Fruit fly (Drosophila melanogaster) whole organism, embryonic: ENCODE results near the gene Snx6.
A peak's percentile ranks its signal among the peaks of the same experiment; 100 is the strongest.

Experiments used
- Awh ChIP-seq: fragments of 200-800 bp; sonication (Bioruptor generic); IDR thresholded peaks from 2 replicates; pipeline ENCODE4, ENCODE4 v1.3.6; 2022; ENCODE audit warnings: missing biosample characterization, missing genetic modification characterization
- B-H1 ChIP-seq: fragments of 200-800 bp; sonication (Bioruptor generic); IDR thresholded peaks from 3 replicates; pipeline ENCODE4 v1.3.6; 2022; ENCODE audit warnings: missing biosample characterization, missing genetic modification characterization
- BtbVII ChIP-seq: fragments of 200-800 bp; sonication (Bioruptor generic); optimal IDR thresholded peaks from 3 replicates; lab custom pipeline; 2017; ENCODE audit warnings: missing biosample characterization, mild to moderate bottlenecking, missing genetic modification characterization
- CG10543 ChIP-seq: fragments of 200-800 bp; sonication (Bioruptor generic); optimal IDR thresholded peaks from 3 replicates; lab custom pipeline; 2017; ENCODE audit warnings: missing biosample characterization, mild to moderate bottlenecking, missing genetic modification characterization, moderate library complexity
- CG12769 ChIP-seq: fragments of 200-800 bp; sonication (Bioruptor generic); optimal IDR thresholded peaks from 2 replicates; lab custom pipeline; 2019; ENCODE audit warnings: missing biosample characterization, mild to moderate bottlenecking, missing genetic modification characterization, moderate library complexity
- CG13775 ChIP-seq: fragments of 200-800 bp; sonication (Bioruptor generic); optimal IDR thresholded peaks from 3 replicates; lab custom pipeline; 2017; ENCODE audit warnings: missing biosample characterization, mild to moderate bottlenecking, missing genetic modification characterization
- CG13894 ChIP-seq: fragments of 200-800 bp; sonication (Bioruptor generic); optimal IDR thresholded peaks from 3 replicates; lab custom pipeline; 2018; ENCODE audit warnings: missing biosample characterization, mild to moderate bottlenecking, missing genetic modification characterization, moderate library complexity
- CG14860 ChIP-seq: fragments of 200-800 bp; sonication (Bioruptor generic); IDR thresholded peaks from 3 replicates; pipeline ENCODE4 v1.3.6; 2022; ENCODE audit warnings: missing biosample characterization, missing genetic modification characterization; ENCODE audit not compliant: partially characterized antibody
- CG15696 ChIP-seq: fragments of 200-800 bp; sonication (Bioruptor generic); optimal IDR thresholded peaks from 2 replicates; lab custom pipeline; 2019; ENCODE audit warnings: missing biosample characterization, mild to moderate bottlenecking, missing genetic modification characterization, moderate library complexity
- CG16863 ChIP-seq: fragments of 200-800 bp; sonication (Bioruptor generic); optimal IDR thresholded peaks from 3 replicates; lab custom pipeline; 2016; ENCODE audit warnings: missing biosample characterization, missing genetic modification characterization
- CG18764 ChIP-seq: fragments of 200-800 bp; sonication (Bioruptor generic); optimal IDR thresholded peaks from 3 replicates; lab custom pipeline; 2016; ENCODE audit warnings: missing biosample characterization, missing genetic modification characterization
- CG2120 ChIP-seq: fragments of 200-800 bp; sonication (Bioruptor generic); optimal IDR thresholded peaks from 3 replicates; lab custom pipeline; 2016; ENCODE audit warnings: missing biosample characterization, missing genetic modification characterization
- CG2199 ChIP-seq: fragments of 200-800 bp; sonication (Bioruptor generic); IDR thresholded peaks from 3 replicates; pipeline ENCODE4 v1.3.6; 2022; ENCODE audit warnings: missing biosample characterization, missing genetic modification characterization
- CG34422 ChIP-seq: fragments of 200-800 bp; sonication (Bioruptor generic); IDR thresholded peaks from 3 replicates; pipeline ENCODE4 v1.3.6; 2022; ENCODE audit warnings: missing biosample characterization, missing genetic modification characterization
- CG3847 ChIP-seq: fragments of 200-800 bp; sonication (Bioruptor generic); IDR thresholded peaks from 2 replicates; pipeline ENCODE4 v1.3.6; 2022; ENCODE audit warnings: missing biosample characterization, missing genetic modification characterization
- CG4282 ChIP-seq: fragments of 200-800 bp; sonication (Bioruptor generic); optimal IDR thresholded peaks from 2 replicates; lab custom pipeline; 2016; ENCODE audit warnings: missing biosample characterization, missing genetic modification characterization
- CG4404 ChIP-seq: fragments of 200-800 bp; sonication (Bioruptor generic); IDR thresholded peaks from 2 replicates; pipeline ENCODE4 v1.3.6; 2022; ENCODE audit warnings: missing biosample characterization, missing genetic modification characterization
- CG4424 ChIP-seq: fragments of 200-800 bp; sonication (Bioruptor generic); optimal IDR thresholded peaks from 3 replicates; lab custom pipeline; 2016; ENCODE audit warnings: missing biosample characterization, missing genetic modification characterization
- CG6254 ChIP-seq: fragments of 200-800 bp; sonication (Bioruptor generic); optimal IDR thresholded peaks from 3 replicates; lab custom pipeline; 2017; ENCODE audit warnings: mild to moderate bottlenecking, missing biosample characterization, missing genetic modification reagents, missing genetic modification characterization
- CG6765 ChIP-seq: fragments of 200-800 bp; sonication (Bioruptor generic); optimal IDR thresholded peaks from 3 replicates; lab custom pipeline; 2017; ENCODE audit warnings: missing biosample characterization, mild to moderate bottlenecking, missing genetic modification characterization
- CG7987 ChIP-seq: fragments of 200-800 bp; sonication (Bioruptor generic); optimal IDR thresholded peaks from 2 replicates; lab custom pipeline; 2018; ENCODE audit warnings: missing biosample characterization, mild to moderate bottlenecking, missing genetic modification characterization, moderate library complexity
- CG8089 ChIP-seq: fragments of 200-800 bp; sonication (Bioruptor generic); optimal IDR thresholded peaks from 3 replicates; lab custom pipeline; 2016; ENCODE audit warnings: missing biosample characterization, missing genetic modification characterization
- CoRest ChIP-seq: fragments of 200-800 bp; sonication (Bioruptor generic); optimal IDR thresholded peaks from 3 replicates; lab custom pipeline; 2018; ENCODE audit warnings: missing biosample characterization, mild to moderate bottlenecking, missing genetic modification characterization, moderate library complexity
- HLHmδ ChIP-seq: fragments of 200-800 bp; sonication (Bioruptor generic); optimal IDR thresholded peaks from 2 replicates; lab custom pipeline; 2018; ENCODE audit warnings: missing biosample characterization, mild to moderate bottlenecking, missing genetic modification characterization, moderate library complexity
- HmgD ChIP-seq: fragments of 200-800 bp; sonication (Bioruptor generic); optimal IDR thresholded peaks from 3 replicates; lab custom pipeline; 2016; ENCODE audit warnings: missing biosample characterization, missing genetic modification characterization
- HmgZ ChIP-seq: fragments of 200-800 bp; sonication (Bioruptor generic); optimal IDR thresholded peaks from 2 replicates; lab custom pipeline; 2018; ENCODE audit warnings: missing biosample characterization, mild to moderate bottlenecking, missing genetic modification characterization
- Meics ChIP-seq: fragments of 200-800 bp; sonication (Bioruptor generic); optimal IDR thresholded peaks from 2 replicates; lab custom pipeline; 2017; ENCODE audit warnings: missing biosample characterization, mild to moderate bottlenecking, missing genetic modification characterization
- NK7.1 ChIP-seq: fragments of 200-800 bp; sonication (Bioruptor generic); optimal IDR thresholded peaks from 3 replicates; lab custom pipeline; 2016; ENCODE audit warnings: missing biosample characterization, missing genetic modification characterization
- Side ChIP-seq: fragments of 200-800 bp; sonication (Bioruptor generic); optimal IDR thresholded peaks from 2 replicates; lab custom pipeline; 2016; ENCODE audit warnings: missing biosample characterization, missing genetic modification characterization
- Vsx1 ChIP-seq: fragments of 200-800 bp; sonication (Bioruptor generic); optimal IDR thresholded peaks from 2 replicates; lab custom pipeline; 2017; ENCODE audit warnings: missing biosample characterization, mild to moderate bottlenecking, missing genetic modification characterization, missing genetic modification reagents
- abd-A ChIP-seq: fragments of 200-800 bp; sonication (Bioruptor generic); optimal IDR thresholded peaks from 3 replicates; lab custom pipeline; 2019; ENCODE audit warnings: missing biosample characterization, mild to moderate bottlenecking, missing genetic modification characterization, moderate library complexity
- ac ChIP-seq: fragments of 200-800 bp; sonication (Bioruptor generic); optimal IDR thresholded peaks from 3 replicates; lab custom pipeline; 2017; ENCODE audit warnings: missing biosample characterization, mild to moderate bottlenecking, missing genetic modification characterization
- btn ChIP-seq: fragments of 200-800 bp; sonication (Bioruptor generic); optimal IDR thresholded peaks from 2 replicates; lab custom pipeline; 2016; ENCODE audit warnings: missing biosample characterization, missing genetic modification characterization
- ci ChIP-seq: fragments of 200-800 bp; sonication (Bioruptor generic); IDR thresholded peaks from 3 replicates; pipeline ENCODE4 v1.3.6; 2022; ENCODE audit warnings: missing biosample characterization, missing genetic modification characterization
- eve ChIP-seq, 2 experiments: fragments of >200 bp; optimal IDR thresholded peaks; 2 replicates each; lab custom pipeline; 2017; ENCODE audit warnings: missing biosample characterization in 2 of 2, missing genetic modification characterization in 2 of 2
- gcm ChIP-seq: fragments of 200-800 bp; sonication (Bioruptor generic); optimal IDR thresholded peaks from 2 replicates; lab custom pipeline; 2019; ENCODE audit warnings: missing biosample characterization, mild to moderate bottlenecking, missing genetic modification characterization, moderate library complexity
- lmd ChIP-seq: fragments of 200-800 bp; sonication (Bioruptor generic); IDR thresholded peaks from 2 replicates; pipeline ENCODE4 v1.3.6; 2022; ENCODE audit warnings: missing biosample characterization, missing genetic modification characterization
- nau ChIP-seq: fragments of 200-800 bp; sonication (Bioruptor generic); optimal IDR thresholded peaks from 3 replicates; lab custom pipeline; 2017; ENCODE audit warnings: missing biosample characterization, mild to moderate bottlenecking, missing genetic modification characterization, missing genetic modification reagents
- nom ChIP-seq: fragments of 200-800 bp; sonication (Bioruptor generic); optimal IDR thresholded peaks from 2 replicates; lab custom pipeline; 2017; ENCODE audit warnings: missing biosample characterization, missing genetic modification characterization, mild to moderate bottlenecking, moderate library complexity, missing genetic modification reagents
- pros ChIP-seq: fragments of 200-800 bp; sonication (Bioruptor generic); optimal IDR thresholded peaks from 3 replicates; lab custom pipeline; 2019; ENCODE audit warnings: missing biosample characterization, mild to moderate bottlenecking, missing genetic modification characterization, moderate library complexity
- psq ChIP-seq: fragments of 200-800 bp; sonication (Bioruptor generic); optimal IDR thresholded peaks from 2 replicates; lab custom pipeline; 2017; ENCODE audit warnings: missing biosample characterization, missing genetic modification characterization
- seq ChIP-seq: fragments of 200-800 bp; sonication (Bioruptor generic); IDR thresholded peaks from 2 replicates; pipeline ENCODE4 v1.3.6; 2022; ENCODE audit warnings: missing biosample characterization, missing genetic modification characterization
- tin ChIP-seq: fragments of 200-800 bp; sonication (Bioruptor generic); optimal IDR thresholded peaks from 3 replicates; lab custom pipeline; 2016; ENCODE audit warnings: missing biosample characterization, missing genetic modification characterization
- vvl ChIP-seq: fragments of 200-800 bp; sonication (Bioruptor generic); IDR thresholded peaks from 2 replicates; pipeline ENCODE4 v1.3.6; 2022; ENCODE audit warnings: missing biosample characterization, missing genetic modification characterization
- yki ChIP-seq: fragments of >200 bp; optimal IDR thresholded peaks from 3 replicates; lab custom pipeline; 2018
- zen ChIP-seq: fragments of 200-800 bp; sonication (Bioruptor generic); optimal IDR thresholded peaks from 3 replicates; lab custom pipeline; 2018; ENCODE audit warnings: missing biosample characterization, mild to moderate bottlenecking, missing genetic modification characterization, moderate library complexity

The Snx6 gene

DNA sequence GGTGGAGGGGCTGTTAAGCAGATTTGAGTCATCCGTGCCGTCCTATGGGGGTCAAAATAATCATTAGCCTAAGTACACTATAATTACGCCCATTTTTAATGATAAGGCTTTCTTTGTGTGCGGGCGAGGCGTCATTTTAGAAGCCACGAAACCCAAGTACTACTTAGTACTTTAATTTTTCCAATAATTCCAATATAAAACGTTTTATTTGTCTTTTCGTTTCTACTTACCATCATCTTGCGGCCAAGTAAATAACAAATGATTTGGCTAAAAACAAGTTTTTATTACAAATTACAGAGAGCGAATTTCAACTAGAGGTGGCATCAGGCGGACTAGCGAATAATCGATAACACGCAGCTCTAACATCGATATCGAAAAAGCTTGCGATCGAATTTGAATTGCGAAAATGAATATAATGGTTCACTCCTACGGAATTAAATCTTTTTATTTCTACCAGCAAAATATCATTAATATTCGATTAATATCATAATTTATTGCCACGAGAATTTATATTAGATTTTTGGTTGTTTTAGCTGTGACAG lies at the start of gene Snx6 (continued):
- TF ChIP-seq lmd: no peak
- TF ChIP-seq B-H1: no peak
- no peak for TF ChIP-seq eve (GFP tag; optimal IDR thresholded peaks at IDR 0.05; lab: Kevin White, UChicago)
- TF ChIP-seq psq (GFP tag; lab: Kevin White, UChicago): no peak
- TF ChIP-seq tin: no peak
- TF ChIP-seq zen (tag; lab: Kevin White, UChicago): no peak
- TF ChIP-seq CG4282 (GFP tag; lab: Kevin White, UChicago): no peak
- TF ChIP-seq NK7.1 (GFP tag; lab: Kevin White, UChicago): no peak
- TF ChIP-seq CG8089 (GFP tag; lab: Kevin White, UChicago): no peak

DNA sequence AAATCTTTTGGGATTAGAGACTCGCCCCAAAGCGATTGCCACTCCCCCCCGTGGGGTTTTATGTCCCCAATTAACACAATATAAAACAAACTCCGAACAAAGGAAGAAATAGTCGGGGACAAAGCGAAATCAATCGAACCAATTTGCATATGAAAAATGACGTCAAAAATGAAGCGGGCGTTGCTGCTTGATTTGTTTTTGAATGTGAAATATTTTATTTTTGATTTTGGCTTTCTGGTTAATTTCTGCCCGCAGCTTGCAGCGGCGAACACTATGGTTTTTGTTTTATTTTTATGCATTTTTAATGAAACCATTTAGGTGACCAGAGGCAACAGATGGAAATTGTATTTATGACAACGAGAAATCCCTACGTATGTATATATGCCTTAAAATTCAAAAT lies 48.1 kb upstream of the Snx6 start:
- TF ChIP-seq Awh (GFP tag; lab: Robert Waterston, UW) (peak; percentile 76), ci (GFP tag; lab: Robert Waterston, UW) (no peak), CG14860 (GFP tag; lab: Robert Waterston, UW) (no peak), vvl (peak; percentile 62; the same call in 1 of the 2 replicates), abd-A (peak; percentile 50), nau (GFP tag; lab: Kevin White, UChicago) (no peak), CG6765 (GFP tag; lab: Kevin White, UChicago) (no peak), HmgD (GFP tag; lab: Kevin White, UChicago) (no peak), Vsx1 (GFP tag; lab: Kevin White, UChicago) (peak; percentile 22), CG12769 (tag; lab: Kevin White, UChicago) (peak; percentile 22)

DNA sequence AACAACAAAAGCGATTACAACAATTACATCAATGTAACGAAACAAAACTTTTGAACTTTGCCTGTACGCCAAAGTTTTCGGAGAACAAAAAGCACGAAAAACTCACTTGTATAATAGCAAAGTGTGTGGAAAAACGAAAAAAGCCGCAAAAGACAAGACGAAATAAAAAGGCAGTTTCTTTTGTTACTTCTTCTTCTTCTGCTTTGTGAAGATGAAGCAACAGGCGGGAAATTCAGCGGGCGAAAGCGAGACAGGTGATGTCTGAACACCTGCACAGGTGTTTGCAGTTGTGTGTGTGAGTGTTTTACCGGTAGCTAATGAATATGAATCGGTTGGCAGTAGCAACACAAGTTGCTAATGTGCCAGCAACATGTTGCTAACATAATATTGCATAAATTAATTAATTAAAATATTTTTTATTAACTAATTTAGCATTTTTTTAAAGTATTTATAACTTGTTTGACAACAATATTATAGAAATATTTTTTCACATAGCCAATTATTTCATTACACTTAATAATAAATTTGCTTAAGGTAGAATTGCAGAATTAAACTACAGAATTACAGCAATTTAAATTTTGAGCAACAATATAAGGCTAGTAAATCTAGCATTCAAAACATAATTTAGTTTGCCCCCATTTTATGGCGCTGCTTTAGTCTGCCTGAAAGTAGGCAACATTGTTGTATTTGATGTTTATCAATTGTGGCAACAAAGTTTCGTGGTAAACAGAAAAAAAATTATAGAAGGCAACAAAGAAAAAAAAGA lies 46.3 kb upstream of the Snx6 start:
- TF ChIP-seq HLHmδ (GFP tag; lab: Kevin White, UChicago) (no peak), CG16863 (no peak), BtbVII (GFP tag; lab: Kevin White, UChicago) (no peak), CG4424 (GFP tag; lab: Kevin White, UChicago) (no peak), yki (no peak), seq (GFP tag; lab: Robert Waterston, UW) (no peak), nom (peak; percentile 6), CG13775 (no peak), CG4404 (GFP tag; lab: Robert Waterston, UW) (no peak), gcm (GFP tag; lab: Kevin White, UChicago) (no peak), psq (GFP tag; lab: Kevin White, UChicago) (peak; percentile 24), CG18764 (no peak), zen (tag; lab: Kevin White, UChicago) (peak; percentile 21), CG13894 (tag; lab: Kevin White, UChicago) (no peak), Meics (GFP tag; lab: Kevin White, UChicago) (no peak), CG10543 (GFP tag; lab: Kevin White, UChicago) (no peak), CG34422 (GFP tag; lab: Robert Waterston, UW) (no peak; the same call in 2 of the 3 replicates), btn (GFP tag; lab: Kevin White, UChicago) (no peak), ac (GFP tag; lab: Kevin White, UChicago) (peak; percentile 92), CG2199 (GFP tag; lab: Robert Waterston, UW) (peak; percentile 7; the same call in 1 of the 3 replicates), CG15696 (no peak), Side (GFP tag; lab: Kevin White, UChicago) (no peak), CG7987 (no peak), HmgZ (tag; lab: Kevin White, UChicago) (no peak), CG6254 (GFP tag; lab: Kevin White, UChicago) (no peak), Awh (GFP tag; lab: Robert Waterston, UW) (0 out of 2 replicates have a peak, but pooled peaks have one; percentile 36), abd-A (peak; percentile 63), CoRest (tag; lab: Kevin White, UChicago) (no peak), pros (peak; percentile 86), CG3847 (no peak), CG2120 (GFP tag; lab: Kevin White, UChicago) (no peak)
